Worm (Caenorhabditis elegans) whole organism, young adult: Measurements from ENCODE around the gene T24E12.6.

Experiments used
- T07F8.4 ChIP-seq: sonication (generic microtip); optimal IDR thresholded peaks from 2 replicates; lab custom pipeline; 2016; ENCODE audit warnings: mild to moderate bottlenecking, missing genetic modification characterization, moderate library complexity, missing compliant biosample characterization
- Y53F4B.3 ChIP-seq: fragments of 200-800 bp; sonication (Bioruptor generic); IDR thresholded peaks from 2 replicates; pipeline ENCODE4 v1.3.6; 2022; ENCODE audit warnings: missing genetic modification reagents, missing genetic modification characterization, missing compliant biosample characterization
- attf-6 ChIP-seq: fragments of 200-800 bp; sonication (Bioruptor generic); IDR thresholded peaks from 2 replicates; pipeline ENCODE4 v1.3.6; 2022; ENCODE audit warnings: missing genetic modification reagents, missing genetic modification characterization, missing compliant biosample characterization
- ceh-58 ChIP-seq: fragments of 200-800 bp; sonication (Bioruptor generic); IDR thresholded peaks from 2 replicates; pipeline ENCODE4 v1.3.6; 2022; ENCODE audit warnings: missing genetic modification characterization, missing compliant biosample characterization
- lin-54 ChIP-seq: fragments of 200-800 bp; sonication (Bioruptor generic); optimal IDR thresholded peaks from 2 replicates; lab custom pipeline; 2018; ENCODE audit warnings: mild to moderate bottlenecking, missing genetic modification characterization, missing compliant biosample characterization
- snpc-4 ChIP-seq, 5 experiments: fragments of 150-350 bp in 1 of 5; sonication (generic microtip) in 4 of 5; optimal IDR thresholded peaks; 2 replicates each; lab custom pipeline; 2014 to 2018; ENCODE audit warnings: missing genetic modification characterization in 5 of 5, missing biosample characterization in 3 of 5, antibody characterized with exemption in 2 of 5, mild to moderate bottlenecking in 2 of 5, missing compliant biosample characterization in 2 of 5, missing genotype in 2 of 5, moderate library complexity in 2 of 5, missing genetic modification reagents in 1 of 5
- unc-130 ChIP-seq: sonication (generic microtip); optimal IDR thresholded peaks from 2 replicates; lab custom pipeline; 2016; ENCODE audit warnings: missing genetic modification reagents, missing genetic modification characterization, missing compliant biosample characterization

DNA sequence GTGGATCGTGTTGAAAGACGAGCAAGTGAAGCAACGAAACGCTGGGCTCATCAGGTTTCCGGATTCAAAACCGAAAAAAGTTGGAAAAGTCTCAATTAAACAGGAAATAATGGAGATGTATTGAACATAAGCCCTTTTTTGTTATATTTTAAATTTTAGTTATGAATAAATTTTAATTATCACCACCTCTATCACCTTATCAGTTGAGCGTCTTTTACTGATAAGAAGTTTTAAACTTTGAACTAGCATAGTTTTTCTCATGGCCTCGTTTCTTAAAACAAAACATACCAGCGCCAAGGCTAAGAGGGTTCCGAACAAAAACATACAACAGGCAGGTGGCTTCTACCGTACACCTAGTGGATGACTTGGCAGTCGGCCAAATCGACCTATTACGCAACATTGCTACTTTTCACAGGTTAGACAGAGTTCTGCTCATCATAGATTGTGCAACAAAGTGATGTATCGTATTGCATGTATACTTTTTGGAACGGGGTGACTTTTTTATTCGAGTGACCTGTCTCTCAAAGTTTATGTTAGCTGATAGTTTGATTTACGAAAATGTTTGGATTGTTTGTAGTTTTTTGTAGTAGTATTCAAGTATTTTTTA lies 27.0 kb upstream of the T24E12.6 start:
- TF ChIP-seq attf-6 (GFP tag; lab: Robert Waterston, UW), result no peak
- TF ChIP-seq snpc-4 (GFP tag; optimal IDR thresholded peaks at IDR 0.05; lab: Kevin White, UChicago), result no peak
- no peak for TF ChIP-seq snpc-4 (tag; optimal IDR thresholded peaks at IDR 0.05; lab: Kevin White, UChicago)
- no peak for TF ChIP-seq T07F8.4 (tag; lab: Kevin White, UChicago)
- TF ChIP-seq ceh-58 (GFP tag; lab: Robert Waterston, UW), result no peak
- TF ChIP-seq lin-54, result no peak
- TF ChIP-seq Y53F4B.3, result no peak
- no peak for TF ChIP-seq unc-130 (GFP tag; lab: Kevin White, UChicago)
